Fruit fly (Drosophila melanogaster): Measurements from ENCODE around the gene CG31643.
A peak's percentile ranks its signal among the peaks of the same experiment; 100 is the strongest.

Gene CG31643

DNA sequence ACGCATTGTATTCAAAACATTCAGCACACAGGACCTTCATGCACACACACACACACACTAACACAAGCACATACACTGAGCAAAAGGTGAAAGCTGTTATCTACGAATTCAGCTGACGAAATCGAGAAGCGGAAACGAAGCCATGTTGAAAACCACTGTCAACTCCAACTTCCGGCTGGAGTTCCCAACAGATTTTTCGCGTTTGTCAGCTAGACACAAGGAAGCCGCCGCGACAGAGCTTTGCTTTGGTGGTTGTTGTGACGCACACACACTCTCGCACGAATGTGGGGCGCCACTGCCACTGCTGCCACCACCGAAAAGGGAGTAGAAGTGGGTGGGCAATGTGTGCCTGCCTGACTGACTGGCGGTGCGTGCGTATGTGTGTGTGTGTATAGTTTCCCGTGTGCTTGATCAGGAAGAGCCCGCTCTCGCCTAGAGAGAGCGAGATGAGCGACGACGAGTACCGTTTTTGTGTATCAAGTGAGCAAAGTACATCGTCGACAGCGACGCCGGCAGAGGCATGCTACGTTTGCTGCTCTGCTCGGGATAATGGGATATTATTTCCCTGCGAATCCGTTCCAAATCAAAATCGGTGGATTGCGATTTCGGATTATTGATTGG, 40.2 kb upstream of the CG31643 start (continued):
- TF ChIP-seq tup (GFP tag; optimal IDR thresholded peaks at IDR 0.05): no peak
- no peak for TF ChIP-seq Dp (GFP tag; optimal IDR thresholded peaks at IDR 0.05)
- TF ChIP-seq CG11723 (GFP tag; optimal IDR thresholded peaks at IDR 0.05): peak; percentile 78
- peak; percentile 47 for TF ChIP-seq CTCF (GFP tag; optimal IDR thresholded peaks at IDR 0.05)
- TF ChIP-seq CG17328 (GFP tag; IDR thresholded peaks at IDR 0.05): peak; percentile 26; the same call in 1 of the 2 replicates
- peak; percentile 52 for TF ChIP-seq CG32767 (GFP tag; IDR thresholded peaks at IDR 0.05)
- TF ChIP-seq CG2129 (GFP tag; IDR thresholded peaks at IDR 0.05; ENCODE audit: partially characterized antibody): no peak
- peak; percentile 10 for TF ChIP-seq CG15479 (GFP tag; optimal IDR thresholded peaks at IDR 0.05)
- TF ChIP-seq CG6791 (GFP tag; IDR thresholded peaks at IDR 0.05; ENCODE audit: partially characterized antibody): no peak
- TF ChIP-seq Sox102F (GFP tag; optimal IDR thresholded peaks at IDR 0.05): no peak
- no peak for TF ChIP-seq ssp (GFP tag; IDR thresholded peaks at IDR 0.05)
- TF ChIP-seq CG31224 (GFP tag; IDR thresholded peaks at IDR 0.05): no peak
- TF ChIP-seq CG18599 (GFP tag; optimal IDR thresholded peaks at IDR 0.05): peak; percentile 83
- no peak for TF ChIP-seq CG12104 (GFP tag; optimal IDR thresholded peaks at IDR 0.05)
- no peak for TF ChIP-seq pnt (GFP tag; optimal IDR thresholded peaks at IDR 0.05)
- no peak for TF ChIP-seq H15 (GFP tag; IDR thresholded peaks at IDR 0.05)
- no peak for TF ChIP-seq so (GFP tag; IDR thresholded peaks at IDR 0.05)
- no peak for TF ChIP-seq danr (GFP tag; IDR thresholded peaks at IDR 0.05)
- no peak for TF ChIP-seq Xrp1 (GFP tag; IDR thresholded peaks at IDR 0.05)
- TF ChIP-seq CG14441 (GFP tag; IDR thresholded peaks at IDR 0.05): 0 out of 2 replicates have a peak, but pooled peaks have one; percentile 8
- no peak for TF ChIP-seq chn (GFP tag; optimal IDR thresholded peaks at IDR 0.05)
- TF ChIP-seq fd102C (GFP tag; optimal IDR thresholded peaks at IDR 0.05): peak; percentile 13
- peak; percentile 67 for TF ChIP-seq CG9727 (GFP tag; optimal IDR thresholded peaks at IDR 0.05)
- TF ChIP-seq esg (GFP tag; conservative IDR thresholded peaks at IDR 0.05): no peak
- no peak for TF ChIP-seq CG4730 (GFP tag; IDR thresholded peaks at IDR 0.05)
- no peak for TF ChIP-seq HmgD (GFP tag; optimal IDR thresholded peaks at IDR 0.05)
- no peak for TF ChIP-seq CG13123 (GFP tag; optimal IDR thresholded peaks at IDR 0.05)
- no peak for TF ChIP-seq pho (GFP tag; optimal IDR thresholded peaks at IDR 0.05)
- no peak for TF ChIP-seq CG9817 (tag; optimal IDR thresholded peaks at IDR 0.05)
- no peak for TF ChIP-seq CG5245 (GFP tag; optimal IDR thresholded peaks at IDR 0.05)
- TF ChIP-seq ci (GFP tag; IDR thresholded peaks at IDR 0.05): peak; percentile 77; the same call in 2 of the 3 replicates
- no peak for TF ChIP-seq ken (GFP tag; IDR thresholded peaks at IDR 0.05)
- peak; percentile 23; the same call in 1 of the 2 replicates for TF ChIP-seq ranshi (GFP tag; IDR thresholded peaks at IDR 0.05)
- TF ChIP-seq CG6854 (GFP tag; optimal IDR thresholded peaks at IDR 0.05): peak; percentile 67
- no peak for TF ChIP-seq Max (GFP tag; optimal IDR thresholded peaks at IDR 0.05)
- TF ChIP-seq CG14710 (tag; optimal IDR thresholded peaks at IDR 0.05): peak; percentile 51
- no peak for TF ChIP-seq CG34422 (GFP tag; IDR thresholded peaks at IDR 0.05)
- no peak for TF ChIP-seq CG4820 (GFP tag; optimal IDR thresholded peaks at IDR 0.05)
- TF ChIP-seq vfl (GFP tag; optimal IDR thresholded peaks at IDR 0.05): no peak
- TF ChIP-seq CG9876 (GFP tag; optimal IDR thresholded peaks at IDR 0.05): no peak
- no peak for TF ChIP-seq tx (GFP tag; optimal IDR thresholded peaks at IDR 0.05)
- TF ChIP-seq sim (GFP tag; IDR thresholded peaks at IDR 0.05): no peak
- no peak for TF ChIP-seq CG9609 (GFP tag; optimal IDR thresholded peaks at IDR 0.05)
- peak; percentile 12 for TF ChIP-seq CG2116 (GFP tag; optimal IDR thresholded peaks at IDR 0.05)
- no peak for TF ChIP-seq MBD-R2 (GFP tag; IDR thresholded peaks at IDR 0.05)
- peak; percentile 66 for TF ChIP-seq CG7987 (GFP tag; optimal IDR thresholded peaks at IDR 0.05)
- TF ChIP-seq CG12219 (GFP tag; optimal IDR thresholded peaks at IDR 0.05): peak; percentile 73
- TF ChIP-seq CG11456 (GFP tag; IDR thresholded peaks at IDR 0.05): no peak
- TF ChIP-seq CG1529 (GFP tag; optimal IDR thresholded peaks at IDR 0.05): peak; percentile 40
- TF ChIP-seq dmrt11E (tag; optimal IDR thresholded peaks at IDR 0.05): no peak
- TF ChIP-seq CG16815 (GFP tag; optimal IDR thresholded peaks at IDR 0.05): no peak
- TF ChIP-seq her (GFP tag; optimal IDR thresholded peaks at IDR 0.05): no peak

Measured in whole organism, embryonic.